Fruit fly (Drosophila melanogaster) whole organism, adult: ENCODE measurements around the gene can.

ENCODE experiments used
- CG11617 ChIP-seq: fragments of 200-800 bp; sonication (Bioruptor generic); optimal IDR thresholded peaks from 2 replicates; lab custom pipeline; 2017; ENCODE audit warnings: mild to moderate bottlenecking, missing biosample characterization, missing genetic modification reagents, missing genetic modification characterization
- CG12768 ChIP-seq: fragments of 200-800 bp; sonication (Bioruptor generic); optimal IDR thresholded peaks from 2 replicates; lab custom pipeline; 2017; ENCODE audit warnings: missing biosample characterization, missing genetic modification characterization, mild to moderate bottlenecking, moderate library complexity, missing genetic modification reagents
- CG14711 ChIP-seq: fragments of 200-800 bp; sonication (Bioruptor generic); optimal IDR thresholded peaks from 2 replicates; lab custom pipeline; 2018; ENCODE audit warnings: missing biosample characterization, mild to moderate bottlenecking, missing genetic modification characterization, moderate library complexity
- CG1620 ChIP-seq: fragments of 200-800 bp; sonication (Bioruptor generic); optimal IDR thresholded peaks from 2 replicates; lab custom pipeline; 2016; ENCODE audit warnings: missing biosample characterization, missing genetic modification characterization
- CG33017 ChIP-seq: fragments of 200-800 bp; sonication (Bioruptor generic); optimal IDR thresholded peaks from 2 replicates; lab custom pipeline; 2018; ENCODE audit warnings: missing biosample characterization, mild to moderate bottlenecking, missing genetic modification characterization, moderate library complexity
- CG5204 ChIP-seq: fragments of 200-800 bp; sonication (Bioruptor generic); optimal IDR thresholded peaks from 2 replicates; lab custom pipeline; 2016; ENCODE audit warnings: missing biosample characterization, missing genetic modification characterization
- CG7045 ChIP-seq: fragments of 200-800 bp; sonication (Bioruptor generic); optimal IDR thresholded peaks from 2 replicates; lab custom pipeline; 2017; ENCODE audit warnings: missing biosample characterization, mild to moderate bottlenecking, missing genetic modification characterization
- CG7101 ChIP-seq: fragments of 200-800 bp; sonication (Bioruptor generic); optimal IDR thresholded peaks from 2 replicates; lab custom pipeline; 2018; ENCODE audit warnings: missing biosample characterization, mild to moderate bottlenecking, missing genetic modification characterization, moderate library complexity
- Clk ChIP-seq: fragments of 200-800 bp; sonication (Bioruptor generic); optimal IDR thresholded peaks from 2 replicates; lab custom pipeline; 2017; ENCODE audit warnings: missing biosample characterization, missing genetic modification characterization
- Crg-1 ChIP-seq: fragments of 200-800 bp; sonication (Bioruptor generic); optimal IDR thresholded peaks from 2 replicates; lab custom pipeline; 2016; ENCODE audit warnings: missing biosample characterization, missing genetic modification characterization
- Hr96 ChIP-seq: fragments of 200-800 bp; sonication (Bioruptor generic); optimal IDR thresholded peaks from 2 replicates; lab custom pipeline; 2016; ENCODE audit warnings: missing biosample characterization, missing genetic modification characterization
- Mnt ChIP-seq: fragments of 200-800 bp; sonication (Bioruptor generic); optimal IDR thresholded peaks from 2 replicates; lab custom pipeline; 2016; ENCODE audit warnings: missing biosample characterization, mild to moderate bottlenecking, missing genetic modification characterization
- bab1 ChIP-seq: fragments of 200-800 bp; sonication (Bioruptor generic); optimal IDR thresholded peaks from 3 replicates; lab custom pipeline; 2019; ENCODE audit warnings: missing biosample characterization, mild to moderate bottlenecking, missing genetic modification characterization, moderate library complexity
- cic ChIP-seq: fragments of 200-800 bp; sonication (Bioruptor generic); optimal IDR thresholded peaks from 2 replicates; lab custom pipeline; 2017; ENCODE audit warnings: missing biosample characterization, mild to moderate bottlenecking, missing genetic modification characterization, moderate library complexity
- cnc ChIP-seq, 2 experiments: fragments of >200 bp; optimal IDR thresholded peaks; 2 replicates each; lab custom pipeline; 2017
- kay ChIP-seq: fragments of 200-800 bp; sonication (Bioruptor generic); peaks from one replicate; lab custom pipeline; 2016; ENCODE audit warnings: missing biosample characterization, missing genetic modification characterization, borderline replicate concordance
- ovo ChIP-seq: fragments of 200-800 bp; sonication (Bioruptor generic); optimal IDR thresholded peaks from 2 replicates; lab custom pipeline; 2016; ENCODE audit warnings: missing biosample characterization, missing genetic modification characterization
- pad ChIP-seq: fragments of 200-800 bp; sonication (Bioruptor generic); optimal IDR thresholded peaks from 3 replicates; lab custom pipeline; 2017; ENCODE audit warnings: missing biosample characterization, missing genetic modification characterization, mild to moderate bottlenecking, moderate library complexity, missing genetic modification reagents
- tj ChIP-seq: fragments of 200-800 bp; sonication (Bioruptor generic); optimal IDR thresholded peaks from 3 replicates; lab custom pipeline; 2017; ENCODE audit warnings: missing biosample characterization, mild to moderate bottlenecking, missing genetic modification characterization, moderate library complexity
- toe ChIP-seq: fragments of 200-800 bp; sonication (Bioruptor generic); optimal IDR thresholded peaks from 2 replicates; lab custom pipeline; 2016; ENCODE audit warnings: missing biosample characterization, missing genetic modification characterization

The can gene

dm6 chr3L:10238549-10238948, 28.4 kb downstream of the can start:
- no peak for TF ChIP-seq cic (GFP tag; lab: Kevin White, UChicago)
- no peak for TF ChIP-seq ovo
- no peak for TF ChIP-seq CG33017 (tag; lab: Kevin White, UChicago)
- no peak for TF ChIP-seq cnc (optimal IDR thresholded peaks at IDR 0.05; lab: Kevin White, UChicago)
- no peak for TF ChIP-seq CG12768 (GFP tag; lab: Kevin White, UChicago)
- no peak for TF ChIP-seq pad
- no peak for TF ChIP-seq CG7045 (GFP tag; lab: Kevin White, UChicago)
- TF ChIP-seq Clk (GFP tag; lab: Kevin White, UChicago), result no peak
- TF ChIP-seq CG7101 (tag; lab: Kevin White, UChicago), result no peak
- TF ChIP-seq CG1620, result no peak
- no peak for TF ChIP-seq kay (GFP tag; lab: Kevin White, UChicago)
- TF ChIP-seq tj (GFP tag; lab: Kevin White, UChicago), result no peak
- no peak for TF ChIP-seq CG5204 (GFP tag; lab: Kevin White, UChicago)
- no peak for TF ChIP-seq CG14711 (tag; lab: Kevin White, UChicago)
- TF ChIP-seq Crg-1 (GFP tag; lab: Kevin White, UChicago), result no peak
- TF ChIP-seq bab1 (GFP tag; lab: Kevin White, UChicago), result no peak

dm6 chr3L:10233025-10233424, 33.9 kb downstream of the can start:
- TF ChIP-seq CG33017 (tag; lab: Kevin White, UChicago), result no peak
- no peak for TF ChIP-seq Mnt (GFP tag; lab: Kevin White, UChicago)
- TF ChIP-seq bab1 (GFP tag; lab: Kevin White, UChicago), result no peak
- no peak for TF ChIP-seq Hr96

dm6 chr3L:10230542-10230941, 36.4 kb downstream of the can start:
- no peak for TF ChIP-seq bab1 (GFP tag; lab: Kevin White, UChicago)
- no peak for TF ChIP-seq pad
- no peak for TF ChIP-seq CG12768 (GFP tag; lab: Kevin White, UChicago)

dm6 chr3L:10227094-10227493, 39.8 kb downstream of the can start:
- no peak for TF ChIP-seq CG5204 (GFP tag; lab: Kevin White, UChicago)
- TF ChIP-seq kay (GFP tag; lab: Kevin White, UChicago), result no peak
- no peak for TF ChIP-seq bab1 (GFP tag; lab: Kevin White, UChicago)
- TF ChIP-seq cic (GFP tag; lab: Kevin White, UChicago), result no peak
- no peak for TF ChIP-seq Mnt (GFP tag; lab: Kevin White, UChicago)
- no peak for TF ChIP-seq CG14711 (tag; lab: Kevin White, UChicago)
- TF ChIP-seq Hr96, result no peak
- no peak for TF ChIP-seq CG33017 (tag; lab: Kevin White, UChicago)
- TF ChIP-seq CG7045 (GFP tag; lab: Kevin White, UChicago), result no peak
- no peak for TF ChIP-seq tj (GFP tag; lab: Kevin White, UChicago)
- no peak for TF ChIP-seq toe
- TF ChIP-seq ovo, result no peak

dm6 chr3L:10226055-10226454, 40.9 kb downstream of the can start:
- TF ChIP-seq ovo (no peak), pad (no peak), toe (no peak), Hr96 (no peak), CG11617 (GFP tag; lab: Kevin White, UChicago) (no peak), CG1620 (no peak), bab1 (GFP tag; lab: Kevin White, UChicago) (no peak), Crg-1 (GFP tag; lab: Kevin White, UChicago) (no peak), cic (GFP tag; lab: Kevin White, UChicago) (no peak), CG7045 (GFP tag; lab: Kevin White, UChicago) (no peak), cnc (optimal IDR thresholded peaks at IDR 0.05; lab: Kevin White, UChicago) (no peak), CG14711 (tag; lab: Kevin White, UChicago) (no peak), CG12768 (GFP tag; lab: Kevin White, UChicago) (no peak), Mnt (GFP tag; lab: Kevin White, UChicago) (no peak), CG33017 (tag; lab: Kevin White, UChicago) (no peak), kay (GFP tag; lab: Kevin White, UChicago) (no peak), CG7101 (tag; lab: Kevin White, UChicago) (no peak)

dm6 chr3L:10225214-10225729, 41.6 kb downstream of the can start, which contains the start of gene scramb1:
scramb1 (minus strand) TSS chr3L:10225240.
- TF ChIP-seq cnc (optimal IDR thresholded peaks at IDR 0.05; lab: Kevin White, UChicago) (no peak), pad (no peak), CG1620 (no peak), kay (GFP tag; lab: Kevin White, UChicago) (no peak), toe (no peak), ovo (no peak), CG12768 (GFP tag; lab: Kevin White, UChicago) (no peak)

dm6 chr3L:10224470-10225213, 42.3 kb downstream of the can start:
- TF ChIP-seq CG7101 (tag; lab: Kevin White, UChicago) (no peak), CG5204 (GFP tag; lab: Kevin White, UChicago) (no peak), cnc (optimal IDR thresholded peaks at IDR 0.05; lab: Kevin White, UChicago) (no peak), toe (no peak), Hr96 (no peak), tj (GFP tag; lab: Kevin White, UChicago) (no peak), CG12768 (GFP tag; lab: Kevin White, UChicago) (no peak), CG11617 (GFP tag; lab: Kevin White, UChicago) (no peak), kay (GFP tag; lab: Kevin White, UChicago) (no peak), CG1620 (no peak), Crg-1 (GFP tag; lab: Kevin White, UChicago) (no peak), ovo (no peak), CG33017 (tag; lab: Kevin White, UChicago) (no peak), CG7045 (GFP tag; lab: Kevin White, UChicago) (no peak), cic (GFP tag; lab: Kevin White, UChicago) (no peak), bab1 (GFP tag; lab: Kevin White, UChicago) (no peak), Clk (GFP tag; lab: Kevin White, UChicago) (no peak), CG14711 (tag; lab: Kevin White, UChicago) (no peak)
